Fruit fly (Drosophila melanogaster): ENCODE measurements around the gene mus312.

Gene mus312

dm6 chr3L:7323348-7323747, 5.6 kb upstream of the mus312 start, which contains the start of the genes RhoGEF4 and Rint1 (continued):
- TF ChIP-seq Bteb2 (GFP tag; optimal IDR thresholded peaks at IDR 0.05) (peak; percentile 37), maf-S (GFP tag; optimal IDR thresholded peaks at IDR 0.05) (peak; percentile 29), E2f1 (GFP tag; IDR thresholded peaks at IDR 0.05) (peak; percentile 80), tap (tag; optimal IDR thresholded peaks at IDR 0.05) (peak; percentile 39), CG9609 (GFP tag; optimal IDR thresholded peaks at IDR 0.05) (peak; percentile 51), CG12299 (tag; optimal IDR thresholded peaks at IDR 0.05) (no peak), CG10274 (GFP tag; optimal IDR thresholded peaks at IDR 0.05) (no peak), Bdp1 (GFP tag; optimal IDR thresholded peaks at IDR 0.05) (peak; percentile 37), CG9817 (tag; optimal IDR thresholded peaks at IDR 0.05) (peak; percentile 71), CG18599 (GFP tag; optimal IDR thresholded peaks at IDR 0.05) (peak; percentile 67), CG10366 (GFP tag; IDR thresholded peaks at IDR 0.05) (peak; percentile 80), HLH54F (GFP tag; optimal IDR thresholded peaks at IDR 0.05) (peak; percentile 57), CG14667 (GFP tag; IDR thresholded peaks at IDR 0.05) (peak; percentile 56), CG13123 (GFP tag; optimal IDR thresholded peaks at IDR 0.05) (peak; percentile 52), bigmax (GFP tag; optimal IDR thresholded peaks at IDR 0.05) (no peak), Sox102F (GFP tag; optimal IDR thresholded peaks at IDR 0.05) (peak; percentile 72), H15 (GFP tag; IDR thresholded peaks at IDR 0.05) (peak; percentile 49; the same call in 1 of the 3 replicates), hkb (optimal IDR thresholded peaks at IDR 0.05) (peak; percentile 100), hkb (GFP tag; IDR thresholded peaks at IDR 0.05) (peak; percentile 58), Abd-B (GFP tag; optimal IDR thresholded peaks at IDR 0.05) (peak; percentile 77), CG3407 (GFP tag; optimal IDR thresholded peaks at IDR 0.05) (peak; percentile 10), Max (GFP tag; optimal IDR thresholded peaks at IDR 0.05) (peak; percentile 70), pzg (GFP tag; optimal IDR thresholded peaks at IDR 0.05) (peak; percentile 80), ind (GFP tag; optimal IDR thresholded peaks at IDR 0.05) (peak; percentile 68), CG12155 (GFP tag; optimal IDR thresholded peaks at IDR 0.05) (peak; percentile 73), CG1024 (GFP tag; IDR thresholded peaks at IDR 0.05) (peak; percentile 55), wor (GFP tag; IDR thresholded peaks at IDR 0.05) (peak; percentile 72)

dm6 chr3L:7326676-7327075, 2.3 kb upstream of the mus312 start:
- TF ChIP-seq Hsf (GFP tag; optimal IDR thresholded peaks at IDR 0.05) (no peak), B-H1 (GFP tag; IDR thresholded peaks at IDR 0.05) (no peak), Sry-δ (GFP tag; optimal IDR thresholded peaks at IDR 0.05) (no peak), Med (GFP tag) (peak; percentile 15), gcm (GFP tag; optimal IDR thresholded peaks at IDR 0.05) (peak; percentile 83), pnt (GFP tag; optimal IDR thresholded peaks at IDR 0.05) (no peak)

- TF ChIP-seq Neu2 (GFP tag; optimal IDR thresholded peaks at IDR 0.05; ENCODE audit: borderline replicate concordance): no peak
- TF ChIP-seq CG17612 (GFP tag; IDR thresholded peaks at IDR 0.05): no peak
- no peak for TF ChIP-seq sim (GFP tag; IDR thresholded peaks at IDR 0.05)
- peak; percentile 89 for TF ChIP-seq gsb-n (tag; optimal IDR thresholded peaks at IDR 0.05)
- no peak for TF ChIP-seq Dad (GFP tag; optimal IDR thresholded peaks at IDR 0.05)
- TF ChIP-seq bbx (GFP tag; IDR thresholded peaks at IDR 0.05; ENCODE audit: partially characterized antibody): peak; percentile 79
- no peak for TF ChIP-seq CG7839 (tag; optimal IDR thresholded peaks at IDR 0.05)
- TF ChIP-seq lov (optimal IDR thresholded peaks at IDR 0.05): no peak
- no peak for TF ChIP-seq lov (GFP tag; IDR thresholded peaks at IDR 0.05)
- peak; percentile 29 for TF ChIP-seq CG12391 (tag; optimal IDR thresholded peaks at IDR 0.05)
- TF ChIP-seq tup (GFP tag; optimal IDR thresholded peaks at IDR 0.05): no peak
- no peak for TF ChIP-seq CG32532 (GFP tag; IDR thresholded peaks at IDR 0.05)
- peak; percentile 11 for TF ChIP-seq Fer1 (GFP tag; optimal IDR thresholded peaks at IDR 0.05)
- TF ChIP-seq Gsc (GFP tag; IDR thresholded peaks at IDR 0.05): no peak
- peak; percentile 6 for TF ChIP-seq phol (tag; optimal IDR thresholded peaks at IDR 0.05)
- peak; percentile 38 for TF ChIP-seq CG8290 (GFP tag; optimal IDR thresholded peaks at IDR 0.05)
- peak in 1 of 2 experiments; percentile 95 for TF ChIP-seq CG8290 (tag; optimal IDR thresholded peaks at IDR 0.05)
- TF ChIP-seq Sry-δ (GFP tag; optimal IDR thresholded peaks at IDR 0.05): peak; percentile 90
- no peak for TF ChIP-seq shn (GFP tag; optimal IDR thresholded peaks at IDR 0.05)
- no peak for TF ChIP-seq Poxn (GFP tag; IDR thresholded peaks at IDR 0.05)
Observed at dm6 chr3L:7334990-7335389, 6.1 kb downstream of the mus312 start, which contains the start of the genes wrm1 and wrm2. TSS of gene wrm1 (minus strand) at chr3L:7335226. TSS of gene wrm2 (minus strand) at chr3L:7335226.

All from whole organism, embryonic.